Worm (Caenorhabditis elegans) whole organism, mixed stage, embryonic: ENCODE results near the gene C28G1.10.

Source experiments
- M03D4.4 ChIP-seq: sonication (generic microtip); optimal IDR thresholded peaks from 2 replicates; lab custom pipeline; 2017; ENCODE audit warnings: mild to moderate bottlenecking, missing genetic modification characterization, missing compliant biosample characterization
- bed-3 ChIP-seq: fragments of 200-800 bp; sonication (Bioruptor generic); optimal IDR thresholded peaks from 3 replicates; lab custom pipeline; 2018; ENCODE audit warnings: mild to moderate bottlenecking, missing genetic modification characterization, moderate library complexity, missing compliant biosample characterization
- blmp-1 ChIP-seq: fragments of 150-350 bp; optimal IDR thresholded peaks from 2 replicates; lab custom pipeline; 2014; ENCODE audit warnings: missing biosample characterization, missing genetic modification characterization
- ceh-39 ChIP-seq: fragments of 150-350 bp; optimal IDR thresholded peaks from 2 replicates; lab custom pipeline; 2014; ENCODE audit warnings: missing biosample characterization, missing genetic modification characterization
- ceh-43 ChIP-seq: fragments of 200-800 bp; sonication (Bioruptor generic); optimal IDR thresholded peaks from 2 replicates; lab custom pipeline; 2018; ENCODE audit warnings: mild to moderate bottlenecking, missing genetic modification characterization, moderate library complexity, missing compliant biosample characterization
- ceh-83 ChIP-seq: fragments of 200-800 bp; sonication (Bioruptor generic); optimal IDR thresholded peaks from 2 replicates; lab custom pipeline; 2018; ENCODE audit warnings: mild to moderate bottlenecking, missing genetic modification characterization, missing compliant biosample characterization
- ces-1 ChIP-seq: fragments of 150-350 bp; optimal IDR thresholded peaks from 2 replicates; lab custom pipeline; 2014; ENCODE audit warnings: missing biosample characterization, missing genetic modification reagents, missing genetic modification characterization
- cnd-1 ChIP-seq: fragments of 200-800 bp; sonication (Bioruptor generic); optimal IDR thresholded peaks from 2 replicates; lab custom pipeline; 2018; ENCODE audit warnings: mild to moderate bottlenecking, missing genetic modification characterization, missing compliant biosample characterization
- drap-1 ChIP-seq: fragments of 200-800 bp; sonication (Bioruptor generic); optimal IDR thresholded peaks from 3 replicates; lab custom pipeline; 2018; ENCODE audit warnings: mild to moderate bottlenecking, missing genetic modification characterization, missing compliant biosample characterization
- elt-1 ChIP-seq: sonication (generic microtip); optimal IDR thresholded peaks from 2 replicates; lab custom pipeline; 2017; ENCODE audit warnings: missing genetic modification characterization, mild to moderate bottlenecking, missing compliant biosample characterization, antibody characterized with exemption, moderate library complexity, borderline replicate concordance; ENCODE audit not compliant: insufficient read depth
- elt-3 ChIP-seq: fragments of 150-350 bp; optimal IDR thresholded peaks from 2 replicates; lab custom pipeline; 2014; ENCODE audit warnings: missing biosample characterization, missing genetic modification characterization
- flh-1 ChIP-seq: fragments of 200-800 bp; sonication (Bioruptor generic); optimal IDR thresholded peaks from 2 replicates; lab custom pipeline; 2018; ENCODE audit warnings: mild to moderate bottlenecking, missing genetic modification characterization, moderate library complexity, missing compliant biosample characterization
- ham-2 ChIP-seq: fragments of 200-800 bp; sonication (Bioruptor generic); optimal IDR thresholded peaks from 2 replicates; lab custom pipeline; 2018; ENCODE audit warnings: mild to moderate bottlenecking, missing genetic modification characterization, missing compliant biosample characterization
- hlh-1 ChIP-seq: fragments of 150-350 bp; optimal IDR thresholded peaks from 2 replicates; lab custom pipeline; 2014; ENCODE audit warnings: missing biosample characterization, missing genetic modification reagents, missing genetic modification characterization
- lin-13 ChIP-seq: fragments of 150-350 bp; optimal IDR thresholded peaks from 2 replicates; lab custom pipeline; 2014; ENCODE audit warnings: missing biosample characterization, missing genetic modification characterization
- mep-1 ChIP-seq: fragments of 150-350 bp; optimal IDR thresholded peaks from 2 replicates; lab custom pipeline; 2017; ENCODE audit warnings: missing biosample characterization, missing genetic modification reagents, missing genetic modification characterization, inconsistent platforms
- nhr-237 ChIP-seq: fragments of 150-350 bp; optimal IDR thresholded peaks from 2 replicates; lab custom pipeline; 2014; ENCODE audit warnings: missing biosample characterization, missing genetic modification characterization
- nhr-76 ChIP-seq: sonication (generic microtip); optimal IDR thresholded peaks from 2 replicates; lab custom pipeline; 2017; ENCODE audit warnings: missing biosample characterization, missing genetic modification characterization
- pha-4 ChIP-seq: fragments of 150-350 bp; optimal IDR thresholded peaks from 2 replicates; lab custom pipeline; 2018; ENCODE audit warnings: missing biosample characterization, missing genetic modification reagents, missing genetic modification characterization
- sem-2 ChIP-seq: fragments of 200-800 bp; sonication (Bioruptor generic); optimal IDR thresholded peaks from 2 replicates; lab custom pipeline; 2018; ENCODE audit warnings: mild to moderate bottlenecking, missing genetic modification characterization, missing compliant biosample characterization
- snpc-4 ChIP-seq: fragments of 150-350 bp; optimal IDR thresholded peaks from 2 replicates; lab custom pipeline; 2014; ENCODE audit warnings: missing biosample characterization, missing genetic modification characterization
- sptf-1 ChIP-seq: sonication (generic microtip); optimal IDR thresholded peaks from 2 replicates; lab custom pipeline; 2017; ENCODE audit warnings: mild to moderate bottlenecking, missing genetic modification characterization, moderate library complexity, missing compliant biosample characterization
- tbx-8 ChIP-seq: fragments of 200-800 bp; sonication (Bioruptor generic); optimal IDR thresholded peaks from 2 replicates; lab custom pipeline; 2018; ENCODE audit warnings: mild to moderate bottlenecking, missing genetic modification characterization, moderate library complexity, missing compliant biosample characterization
- unc-120 ChIP-seq: sonication (generic microtip); optimal IDR thresholded peaks from 2 replicates; lab custom pipeline; 2017; ENCODE audit warnings: missing genetic modification characterization, missing compliant biosample characterization; ENCODE audit not compliant: poor library complexity, severe bottlenecking
- unc-39 ChIP-seq: fragments of 150-350 bp; optimal IDR thresholded peaks from 2 replicates; lab custom pipeline; 2014; ENCODE audit warnings: missing biosample characterization, missing genetic modification characterization
- unc-62 ChIP-seq: fragments of 150-350 bp; optimal IDR thresholded peaks from 2 replicates; lab custom pipeline; 2014; ENCODE audit warnings: missing biosample characterization, missing genetic modification reagents, missing genetic modification characterization
- ztf-11 ChIP-seq: fragments of 150-350 bp; optimal IDR thresholded peaks from 2 replicates; lab custom pipeline; 2014; ENCODE audit warnings: missing biosample characterization, missing genetic modification characterization

C28G1.10 gene

DNA sequence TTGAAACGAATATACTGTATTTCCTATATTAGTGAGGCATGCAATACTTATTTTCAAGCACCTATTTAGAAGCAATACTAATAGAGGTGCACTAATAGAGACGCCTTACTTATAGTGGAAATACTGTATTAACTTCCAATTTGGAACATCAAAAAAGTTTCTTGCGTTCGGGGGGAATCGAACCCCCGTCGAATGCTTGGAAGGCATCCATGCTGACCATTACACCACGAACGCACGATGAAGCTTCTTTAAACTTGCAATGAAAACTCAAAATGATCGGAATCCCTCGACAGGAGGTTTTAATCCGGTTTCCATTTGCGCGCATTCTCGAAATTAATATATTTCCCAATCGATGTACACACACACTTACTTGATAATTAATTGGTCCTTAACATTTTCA is 8.7 kb upstream of the C28G1.10 start:
- TF ChIP-seq snpc-4 (no peak), hlh-1 (tag; lab: Kevin White, UChicago) (no peak), ceh-43 (GFP tag; lab: Kevin White, UChicago) (no peak), bed-3 (GFP tag; lab: Kevin White, UChicago) (no peak), elt-3 (tag; lab: Kevin White, UChicago) (no peak), drap-1 (no peak), lin-13 (tag; lab: Kevin White, UChicago) (no peak), sem-2 (no peak), ces-1 (GFP tag; lab: Kevin White, UChicago) (no peak), blmp-1 (tag; lab: Kevin White, UChicago) (no peak), mep-1 (tag; lab: Kevin White, UChicago) (no peak), ham-2 (no peak), sptf-1 (tag; lab: Kevin White, UChicago) (no peak), nhr-76 (no peak)
- TF ChIP-seq, all 35 proteins: peak for 0

DNA sequence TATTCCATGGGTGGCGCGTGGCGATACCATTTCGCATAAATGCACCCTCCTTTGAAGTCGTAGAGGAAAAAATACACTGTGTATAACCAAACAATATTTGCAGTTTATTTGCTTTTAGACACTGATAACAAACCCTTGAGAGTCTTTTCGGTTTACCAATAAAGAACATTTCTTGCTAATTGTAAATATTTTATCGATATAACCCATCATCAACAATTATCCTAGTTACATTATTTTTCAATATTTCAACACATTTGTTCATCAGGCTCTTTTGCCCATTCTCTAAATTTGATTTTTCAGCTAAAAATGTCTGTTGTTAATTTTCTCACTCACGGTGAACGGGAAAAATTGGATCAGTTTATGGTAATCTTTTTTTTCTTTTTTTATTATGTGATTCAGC is 2.9 kb upstream of the C28G1.10 start, which contains the start of gene ubc-23:
Gene ubc-23, plus strand, starts transcription at position 301 of the 400 bp plus-strand sequence.
- no peak for TF ChIP-seq snpc-4
- no peak for TF ChIP-seq ham-2
- TF ChIP-seq pha-4 = no peak
- TF ChIP-seq mep-1 (tag; lab: Kevin White, UChicago) = no peak
- no peak for TF ChIP-seq lin-13 (tag; lab: Kevin White, UChicago)
- TF ChIP-seq hlh-1 (tag; lab: Kevin White, UChicago) = no peak
- no peak for TF ChIP-seq cnd-1
- no peak for TF ChIP-seq nhr-237
- no peak for TF ChIP-seq drap-1
- TF ChIP-seq ztf-11 (tag; lab: Kevin White, UChicago) = no peak

- no peak for TF ChIP-seq ces-1 (GFP tag; lab: Kevin White, UChicago)
- TF ChIP-seq blmp-1 (tag; lab: Kevin White, UChicago) = no peak
- TF ChIP-seq M03D4.4 (tag; lab: Kevin White, UChicago) = no peak
- TF ChIP-seq ceh-39 (tag; lab: Kevin White, UChicago) = no peak
- TF ChIP-seq cnd-1 = no peak
- TF ChIP-seq nhr-76 = no peak
- TF ChIP-seq, all 35 proteins: peak for 0
These were observed 6.6 kb downstream of the C28G1.10 start, which contains the start of gene sprp-4 for ce11 chrX:8853524-8853923. Gene sprp-4, minus strand, starts transcription at chrX:8853624.

ce11 chrX:8854409-8854808 is 7.5 kb downstream of the C28G1.10 start:
- TF ChIP-seq ceh-83 (GFP tag; lab: Kevin White, UChicago) (no peak), ztf-11 (tag; lab: Kevin White, UChicago) (no peak), nhr-237 (no peak), tbx-8 (GFP tag; lab: Kevin White, UChicago) (no peak), mep-1 (tag; lab: Kevin White, UChicago) (no peak), pha-4 (no peak), M03D4.4 (tag; lab: Kevin White, UChicago) (no peak), unc-62 (GFP tag; lab: Kevin White, UChicago) (no peak), unc-39 (no peak), hlh-1 (tag; lab: Kevin White, UChicago) (no peak), flh-1 (no peak), unc-120 (tag; lab: Kevin White, UChicago) (no peak)

- peak; percentile 96 for TF ChIP-seq elt-1
- TF ChIP-seq ceh-39 (tag; lab: Kevin White, UChicago) = no peak
- TF ChIP-seq, all 35 proteins: peak for 1
These were observed 11.1 kb downstream of the C28G1.10 start, which contains the start of gene C06E2.5 for ce11 chrX:8857904-8858612. Gene C06E2.5, minus strand, starts transcription at chrX:8857954.

DNA sequence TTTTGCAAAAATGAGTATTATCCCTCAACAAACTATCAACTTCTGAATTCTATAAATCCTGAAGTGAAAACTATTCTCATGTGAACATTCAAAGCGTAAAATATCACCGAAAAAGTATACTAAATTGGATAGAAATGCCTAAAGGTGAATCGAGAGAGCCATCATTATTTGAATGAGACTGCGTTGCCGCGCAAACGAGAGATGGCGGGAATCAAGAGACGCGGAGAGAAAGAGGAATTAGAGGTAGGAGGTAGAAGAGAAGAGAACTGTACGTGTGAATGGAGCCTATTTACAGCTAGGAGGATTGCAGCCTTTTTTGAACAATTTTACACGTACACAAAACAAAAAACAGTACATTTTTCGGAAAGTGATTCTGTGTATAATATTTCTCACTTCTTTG is 12.6 kb downstream of the C28G1.10 start:
- no peak for TF ChIP-seq elt-1
- no peak for TF ChIP-seq unc-39
- TF ChIP-seq M03D4.4 (tag; lab: Kevin White, UChicago) = no peak
- TF ChIP-seq, all 35 proteins: peak for 0
